Fruit fly (Drosophila melanogaster): ENCODE results near the gene Hr39.

Gene Hr39

DNA sequence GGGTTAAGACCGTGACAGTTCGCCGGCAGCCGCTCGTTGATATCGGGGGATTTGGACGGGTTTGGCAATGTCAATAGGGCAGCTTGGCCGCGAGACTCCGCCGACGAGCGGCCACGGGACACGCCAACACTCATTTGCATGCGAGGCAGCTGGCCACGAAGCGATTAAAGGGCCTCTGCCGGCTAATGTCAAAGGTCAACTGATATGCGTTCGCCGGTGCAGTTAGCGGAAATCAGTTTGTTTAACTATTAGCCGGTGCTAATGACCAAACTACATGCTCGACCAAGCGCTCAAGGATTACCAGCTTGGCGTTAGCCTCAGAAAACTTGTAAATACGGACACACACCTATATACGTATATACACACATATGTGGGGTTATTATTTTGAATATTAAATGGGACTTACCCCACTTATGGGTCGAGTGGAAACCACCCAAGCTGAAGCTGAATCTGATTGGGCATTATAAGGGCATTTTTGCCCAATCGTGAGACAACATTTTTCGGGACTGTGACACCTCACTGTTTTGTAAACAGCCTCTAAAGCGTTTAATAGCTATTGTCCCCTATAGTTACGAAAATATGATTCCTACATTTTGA lies 2.6 kb upstream of the Hr39 start:
- TF ChIP-seq zfh1 (GFP tag; IDR thresholded peaks at IDR 0.05), result no peak
- 0 out of 4 replicates have a peak, but pooled peaks have one; percentile 12 for TF ChIP-seq Dll (GFP tag; IDR thresholded peaks at IDR 0.05; ENCODE audit: partially characterized antibody)
- TF ChIP-seq CG4360 (GFP tag; IDR thresholded peaks at IDR 0.05), result 0 out of 2 replicates have a peak, but pooled peaks have one; percentile 8
- TF ChIP-seq sens (GFP tag), result peak; percentile 49
- no peak for TF ChIP-seq CG12236 (GFP tag; optimal IDR thresholded peaks at IDR 0.05)
- no peak for TF ChIP-seq CG11723 (GFP tag; optimal IDR thresholded peaks at IDR 0.05)
- peak; percentile 3 for TF ChIP-seq Med (GFP tag)
- TF ChIP-seq Ets65A (GFP tag), result peak; percentile 5
- no peak for TF ChIP-seq bbx (GFP tag; IDR thresholded peaks at IDR 0.05; ENCODE audit: partially characterized antibody)
- 0 out of 2 replicates have a peak, but pooled peaks have one; percentile 14 for TF ChIP-seq CG3847 (GFP tag; IDR thresholded peaks at IDR 0.05)
- TF ChIP-seq CG12769 (tag; optimal IDR thresholded peaks at IDR 0.05), result peak; percentile 21
- no peak for TF ChIP-seq CG8765 (GFP tag; IDR thresholded peaks at IDR 0.05)
- peak; percentile 42 for TF ChIP-seq ftz-f1 (GFP tag; optimal IDR thresholded peaks at IDR 0.05)
- 0 out of 2 replicates have a peak, but pooled peaks have one; percentile 10 for TF ChIP-seq NFAT (GFP tag; IDR thresholded peaks at IDR 0.05)
- TF ChIP-seq Side (GFP tag; optimal IDR thresholded peaks at IDR 0.05), result no peak
- no peak for TF ChIP-seq sr (GFP tag; IDR thresholded peaks at IDR 0.05)
- TF ChIP-seq Nf-YC (tag; optimal IDR thresholded peaks at IDR 0.05), result peak; percentile 51
- TF ChIP-seq pros (GFP tag; optimal IDR thresholded peaks at IDR 0.05), result peak; percentile 8
- TF ChIP-seq Dip2 (GFP tag; IDR thresholded peaks at IDR 0.05), result no peak
- peak in 1 of 2 experiments; percentile 98 for TF ChIP-seq Hr78 (GFP tag; optimal IDR thresholded peaks at IDR 0.05)
- no peak for TF ChIP-seq btn (GFP tag; optimal IDR thresholded peaks at IDR 0.05)
- TF ChIP-seq CG12659 (GFP tag; optimal IDR thresholded peaks at IDR 0.05), result no peak
- peak in 1 of 2 experiments; percentile 35 for TF ChIP-seq Eip74EF (GFP tag; optimal IDR thresholded peaks at IDR 0.05)
- TF ChIP-seq CG2889 (GFP tag; IDR thresholded peaks at IDR 0.05), result no peak
- TF ChIP-seq chinmo (GFP tag; IDR thresholded peaks at IDR 0.05; ENCODE audit: partially characterized antibody), result peak; percentile 75; the same call in 1 of the 4 replicates

dm6 chr2L:21235463-21235862 lies 1.6 kb upstream of the Hr39 start:
- no peak for TF ChIP-seq CG12155 (GFP tag; optimal IDR thresholded peaks at IDR 0.05)
- no peak for TF ChIP-seq CG4820 (GFP tag; optimal IDR thresholded peaks at IDR 0.05)
- TF ChIP-seq CG3407 (GFP tag; optimal IDR thresholded peaks at IDR 0.05), result no peak
- no peak for TF ChIP-seq Atf6 (GFP tag; IDR thresholded peaks at IDR 0.05)
- no peak for TF ChIP-seq ase (GFP tag; IDR thresholded peaks at IDR 0.05)
- TF ChIP-seq CG18011 (GFP tag; optimal IDR thresholded peaks at IDR 0.05), result peak; percentile 93
- TF ChIP-seq Pdp1 (GFP tag; optimal IDR thresholded peaks at IDR 0.05), result peak in 1 of 2 experiments; percentile 87
- no peak for TF ChIP-seq toy (GFP tag; IDR thresholded peaks at IDR 0.05)
- TF ChIP-seq CG6813 (GFP tag; optimal IDR thresholded peaks at IDR 0.05), result no peak
- peak; percentile 52 for TF ChIP-seq Med (GFP tag)
- no peak for TF ChIP-seq ab (GFP tag; optimal IDR thresholded peaks at IDR 0.05)
- TF ChIP-seq Hr78 (GFP tag; optimal IDR thresholded peaks at IDR 0.05), result peak in 1 of 2 experiments; percentile 51
- no peak for TF ChIP-seq CG10209 (GFP tag; optimal IDR thresholded peaks at IDR 0.05)
- TF ChIP-seq CG3847 (GFP tag; IDR thresholded peaks at IDR 0.05), result no peak
- TF ChIP-seq BEAF-32 (GFP tag; optimal IDR thresholded peaks at IDR 0.05), result no peak
- TF ChIP-seq HmgZ (tag; optimal IDR thresholded peaks at IDR 0.05), result no peak
- no peak for TF ChIP-seq stwl (tag; optimal IDR thresholded peaks at IDR 0.05)
- TF ChIP-seq CG4328 (GFP tag; optimal IDR thresholded peaks at IDR 0.05), result peak; percentile 15
- TF ChIP-seq CG32532 (GFP tag; IDR thresholded peaks at IDR 0.05), result no peak
- TF ChIP-seq D19B (GFP tag; optimal IDR thresholded peaks at IDR 0.05), result no peak
- no peak for TF ChIP-seq her (GFP tag; optimal IDR thresholded peaks at IDR 0.05)
- TF ChIP-seq Fer3 (tag; optimal IDR thresholded peaks at IDR 0.05), result no peak
- no peak for TF ChIP-seq pan (optimal IDR thresholded peaks at IDR 0.05)
- TF ChIP-seq pan (GFP tag; optimal IDR thresholded peaks at IDR 0.05 in 1 of 2, IDR thresholded peaks at IDR 0.05 in 1 of 2), result no peak
- peak; percentile 12 for TF ChIP-seq Vsx1 (GFP tag; optimal IDR thresholded peaks at IDR 0.05)
- no peak for TF ChIP-seq Dip2 (GFP tag; IDR thresholded peaks at IDR 0.05)
- no peak for TF ChIP-seq Aef1 (GFP tag; IDR thresholded peaks at IDR 0.05)
- TF ChIP-seq luna (GFP tag; optimal IDR thresholded peaks at IDR 0.05), result no peak
